Fruit fly (Drosophila melanogaster): ENCODE measurements around the gene CG12877.

DNA sequence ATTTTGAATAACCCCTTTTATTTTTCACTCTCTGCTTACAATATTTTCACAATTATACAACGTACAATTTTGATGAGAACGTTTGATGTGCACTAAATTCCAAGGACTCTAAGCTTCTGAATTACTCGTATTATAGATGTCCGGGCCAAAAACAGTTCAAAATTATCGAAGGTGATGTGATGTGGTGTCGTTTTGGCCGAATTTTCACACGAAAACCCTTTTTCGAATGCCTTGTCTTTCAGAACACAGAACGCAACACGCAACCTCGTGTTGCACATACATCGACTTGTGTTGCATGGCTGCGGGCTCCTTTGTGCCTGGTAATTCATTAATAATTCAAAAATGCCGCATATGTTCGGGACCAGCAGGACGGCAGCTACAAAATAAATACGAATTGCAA is 18.9 kb upstream of the CG12877 start, which contains the start of gene CG31055:
- TF ChIP-seq CG8478 (optimal IDR thresholded peaks at IDR 0.05), result no peak
- TF ChIP-seq CTCF (optimal IDR thresholded peaks at IDR 0.05), result no peak

All from S2 (cell line).